Worm (Caenorhabditis elegans): ENCODE results near the gene col-14.
A peak's percentile ranks its signal among the peaks of the same experiment; 100 is the strongest.

The col-14 gene

DNA sequence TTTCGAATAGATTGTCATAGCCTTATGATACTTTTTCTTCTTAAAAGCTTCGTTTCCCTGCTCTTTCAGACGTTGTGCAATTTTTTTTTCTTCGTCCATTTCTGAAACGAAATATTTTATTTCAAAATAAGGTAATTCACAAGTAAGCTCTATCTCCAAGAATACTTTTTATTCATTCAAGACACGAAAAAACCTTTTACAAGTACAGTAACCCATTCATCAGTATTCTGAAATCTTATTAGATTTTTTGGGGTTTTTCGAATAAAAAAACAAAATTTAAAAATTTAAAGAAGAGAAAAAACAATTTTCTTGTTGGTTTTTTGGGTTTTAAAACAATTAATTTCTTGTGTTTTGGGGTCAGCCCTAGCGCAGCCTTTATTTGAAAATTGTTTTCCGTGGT, 25.7 kb downstream of the col-14 start, which contains the start of gene rpap-3:
Gene rpap-3, minus strand, starts transcription at position 101 of the 400 bp plus-strand sequence.
- TF ChIP-seq nhr-237 (tag; optimal IDR thresholded peaks at IDR 0.05) (no peak), mep-1 (tag; optimal IDR thresholded peaks at IDR 0.05) (no peak), ceh-90 (tag; optimal IDR thresholded peaks at IDR 0.05) (no peak), mab-9 (GFP tag; IDR thresholded peaks at IDR 0.05) (no peak), mef-2 (tag; optimal IDR thresholded peaks at IDR 0.05) (no peak), vab-15 (tag; optimal IDR thresholded peaks at IDR 0.05) (no peak), nhr-71 (tag; optimal IDR thresholded peaks at IDR 0.05) (no peak), nhr-19 (GFP tag; conservative IDR thresholded peaks at IDR 0.05) (no peak), snu-23 (GFP tag; optimal IDR thresholded peaks at IDR 0.05) (no peak), egl-13 (tag; optimal IDR thresholded peaks at IDR 0.05) (no peak), ces-1 (GFP tag; optimal IDR thresholded peaks at IDR 0.05) (no peak), hlh-17 (GFP tag; optimal IDR thresholded peaks at IDR 0.05; ENCODE audit: borderline replicate concordance) (no peak), unc-86 (tag; optimal IDR thresholded peaks at IDR 0.05) (no peak), sptf-1 (tag; optimal IDR thresholded peaks at IDR 0.05) (no peak)

DNA sequence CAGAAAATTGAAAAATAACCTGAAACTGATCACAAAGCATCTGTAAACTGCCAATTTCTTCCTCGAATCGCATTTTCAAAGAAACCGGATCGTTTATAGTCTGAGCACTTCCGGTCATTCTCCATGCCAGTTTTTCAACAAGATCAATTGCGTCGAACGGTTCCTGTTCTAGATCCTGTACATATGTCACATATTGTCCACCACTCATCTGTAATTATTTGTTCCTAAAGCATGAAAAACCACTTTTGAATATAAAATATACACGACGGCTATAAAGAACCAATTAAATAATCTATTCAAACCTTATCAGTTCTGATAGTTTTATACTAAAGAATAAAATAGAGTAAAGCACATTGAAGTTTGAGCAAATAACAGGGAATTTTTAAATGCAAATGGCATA, 29.1 kb downstream of the col-14 start, which contains the start of gene sec-10:
Gene sec-10, minus strand, starts transcription at position 208 of the 400 bp plus-strand sequence.
- TF ChIP-seq lin-35 (GFP tag; optimal IDR thresholded peaks at IDR 0.05): peak in 1 of 2 experiments; percentile 12
- no peak for TF ChIP-seq nhr-20 (tag; optimal IDR thresholded peaks at IDR 0.05)
- TF ChIP-seq nhr-28 (tag; optimal IDR thresholded peaks at IDR 0.05): no peak
- no peak for TF ChIP-seq lin-14 (GFP tag; optimal IDR thresholded peaks at IDR 0.05)
- peak; percentile 3 for TF ChIP-seq lin-13 (GFP tag; optimal IDR thresholded peaks at IDR 0.05)

DNA sequence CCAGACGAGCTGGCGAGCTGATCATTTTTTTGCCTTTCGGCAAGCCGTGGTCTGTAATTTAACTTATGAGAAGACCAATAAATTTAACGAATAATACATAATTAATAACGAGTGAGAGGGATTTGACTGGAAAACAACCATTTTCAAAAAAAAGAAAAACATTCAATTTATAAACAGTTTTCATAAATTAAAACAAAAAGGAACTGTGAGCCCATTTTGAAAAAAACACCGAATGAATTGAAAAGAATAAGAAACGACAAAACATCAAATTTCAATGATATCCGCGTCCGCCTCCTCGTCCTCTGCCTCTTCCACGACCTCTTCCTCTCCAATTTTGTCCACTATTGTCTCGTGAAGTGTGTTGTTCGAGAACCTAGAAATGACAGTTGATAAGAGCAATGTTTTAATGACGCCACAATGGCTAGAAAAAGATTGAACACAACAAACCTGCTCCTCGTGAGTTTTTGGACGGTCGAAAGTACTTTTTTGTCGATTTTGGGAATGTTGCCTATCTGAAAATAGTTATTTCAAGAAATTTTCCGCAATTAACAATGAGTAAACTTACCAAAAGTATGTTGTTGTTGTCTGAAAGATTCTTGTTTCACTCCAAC, 30.7 kb downstream of the col-14 start, which contains the start of gene tag-321:
Gene tag-321, minus strand, starts transcription at position 51 of the 611 bp plus-strand sequence.
- TF ChIP-seq C16A3.4 (tag; optimal IDR thresholded peaks at IDR 0.05): no peak
- no peak for TF ChIP-seq fos-1 (tag; optimal IDR thresholded peaks at IDR 0.05)
- TF ChIP-seq F16B12.6 (tag; optimal IDR thresholded peaks at IDR 0.05): no peak
- TF ChIP-seq ets-5 (GFP tag; IDR thresholded peaks at IDR 0.05): no peak
- TF ChIP-seq fkh-4 (tag; optimal IDR thresholded peaks at IDR 0.05; ENCODE audit: borderline replicate concordance): no peak
- TF ChIP-seq nhr-71 (tag; optimal IDR thresholded peaks at IDR 0.05): no peak
- TF ChIP-seq ceh-82 (tag; optimal IDR thresholded peaks at IDR 0.05): no peak
- TF ChIP-seq ceh-63 (GFP tag; optimal IDR thresholded peaks at IDR 0.05): no peak
- no peak for TF ChIP-seq hpl-2 (GFP tag; optimal IDR thresholded peaks at IDR 0.05)

DNA sequence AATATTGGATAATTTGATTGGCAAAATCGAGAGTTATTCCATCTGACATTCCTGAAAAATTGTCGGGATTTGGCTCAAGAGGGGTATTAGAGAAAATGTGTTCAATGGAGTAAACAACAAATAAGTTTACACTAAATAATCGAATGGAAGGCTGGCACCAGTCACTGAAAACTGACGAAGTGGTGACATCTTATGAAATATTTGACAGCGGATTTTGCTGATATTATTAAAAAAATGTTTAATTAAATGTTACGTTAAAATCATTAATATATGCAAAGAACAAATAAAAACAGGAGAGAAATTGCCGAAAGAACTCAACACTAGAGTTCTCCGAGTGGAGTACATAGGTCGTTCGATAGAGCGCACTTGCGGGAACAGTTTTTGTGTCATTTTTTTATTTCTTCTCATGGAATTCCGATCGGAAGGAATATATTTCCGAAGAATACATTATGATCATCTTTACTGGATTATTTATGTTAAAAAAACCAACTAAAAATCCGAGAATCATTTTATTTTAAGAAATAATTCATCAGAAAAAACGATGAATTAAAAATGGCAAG, 32.4 kb downstream of the col-14 start, which contains the start of gene tag-322:
Gene tag-322, minus strand, starts transcription at position 51 of the 560 bp plus-strand sequence.
- TF ChIP-seq nhr-90 (tag; optimal IDR thresholded peaks at IDR 0.05; ENCODE audit: poor library complexity) (peak; percentile 60), nhr-237 (tag; optimal IDR thresholded peaks at IDR 0.05) (no peak), tbx-2 (tag; optimal IDR thresholded peaks at IDR 0.05) (peak; percentile 65), C34B4.2 (tag; optimal IDR thresholded peaks at IDR 0.05) (no peak), ceh-90 (tag; optimal IDR thresholded peaks at IDR 0.05) (no peak), efl-1 (optimal IDR thresholded peaks at IDR 0.05) (peak; percentile 72 to 77), efl-1 (GFP tag; optimal IDR thresholded peaks at IDR 0.05 in 1 of 2) (peak; percentile 69 to 96), swsn-7 (tag; optimal IDR thresholded peaks at IDR 0.05) (peak; percentile 80), mdl-1 (tag; optimal IDR thresholded peaks at IDR 0.05) (peak in 1 of 2 experiments; percentile 32), jun-1 (tag; optimal IDR thresholded peaks at IDR 0.05) (no peak), elt-3 (tag; optimal IDR thresholded peaks at IDR 0.05) (no peak), dpl-1 (GFP tag; optimal IDR thresholded peaks at IDR 0.05) (peak; percentile 53 to 74 (median 72)), isw-1 (GFP tag; IDR thresholded peaks at IDR 0.05) (peak; percentile 15; the same call in 1 of the 2 replicates), sup-37 (GFP tag; optimal IDR thresholded peaks at IDR 0.05) (no peak), aly-2 (tag; optimal IDR thresholded peaks at IDR 0.05) (no peak), pax-3 (tag; optimal IDR thresholded peaks at IDR 0.05) (no peak), unc-30 (tag; optimal IDR thresholded peaks at IDR 0.05) (no peak), nhr-76 (tag; optimal IDR thresholded peaks at IDR 0.05) (no peak), ets-5 (GFP tag; IDR thresholded peaks at IDR 0.05) (no peak), sptf-1 (tag; optimal IDR thresholded peaks at IDR 0.05) (no peak), vab-15 (tag; optimal IDR thresholded peaks at IDR 0.05) (no peak), lin-35 (GFP tag; optimal IDR thresholded peaks at IDR 0.05) (peak; percentile 67 to 77), pag-3 (tag; optimal IDR thresholded peaks at IDR 0.05; ENCODE audit: borderline replicate concordance, insufficient read depth) (no peak), F16B12.6 (tag; optimal IDR thresholded peaks at IDR 0.05) (no peak), unc-62 (GFP tag; optimal IDR thresholded peaks at IDR 0.05) (no peak), nhr-84 (tag; optimal IDR thresholded peaks at IDR 0.05) (no peak)
